Fruit fly (Drosophila melanogaster): ENCODE data around the gene Ip259.

The Ip259 gene

dm6 chr2L:10381890-10382450 is 26.2 kb upstream of the Ip259 start, which contains the start of gene CG5096 (continued):
- peak; percentile 55 for TF ChIP-seq dm (GFP tag; optimal IDR thresholded peaks at IDR 0.05)
- no peak for TF ChIP-seq hth (optimal IDR thresholded peaks at IDR 0.05)
- TF ChIP-seq CG4820 (GFP tag; optimal IDR thresholded peaks at IDR 0.05), result peak; percentile 67
- TF ChIP-seq ind (GFP tag; optimal IDR thresholded peaks at IDR 0.05), result peak; percentile 85
- peak; percentile 78 for TF ChIP-seq org-1 (GFP tag; optimal IDR thresholded peaks at IDR 0.05)
- peak; percentile 73 for TF ChIP-seq CG9437 (GFP tag; optimal IDR thresholded peaks at IDR 0.05)
- peak; percentile 76 for TF ChIP-seq CG1602 (GFP tag; optimal IDR thresholded peaks at IDR 0.05)
- no peak for TF ChIP-seq CG14965 (GFP tag; optimal IDR thresholded peaks at IDR 0.05; ENCODE audit: borderline replicate concordance)
- TF ChIP-seq CG10979 (tag; optimal IDR thresholded peaks at IDR 0.05), result peak; percentile 80
- TF ChIP-seq repo (GFP tag; optimal IDR thresholded peaks at IDR 0.05), result peak; percentile 39
- peak; percentile 82 for TF ChIP-seq CG6683 (GFP tag; optimal IDR thresholded peaks at IDR 0.05)
- TF ChIP-seq CG5953 (GFP tag; IDR thresholded peaks at IDR 0.05), result peak; percentile 82
- peak; percentile 52 for TF ChIP-seq CG10462 (GFP tag; optimal IDR thresholded peaks at IDR 0.05)
- peak; percentile 51 for TF ChIP-seq trh (GFP tag; optimal IDR thresholded peaks at IDR 0.05)
- peak; percentile 87 for TF ChIP-seq gcm (GFP tag; optimal IDR thresholded peaks at IDR 0.05)
- TF ChIP-seq emc (GFP tag; optimal IDR thresholded peaks at IDR 0.05), result peak; percentile 59
- TF ChIP-seq twi (tag; optimal IDR thresholded peaks at IDR 0.05), result peak; percentile 73
- peak; percentile 89 for TF ChIP-seq CG6854 (GFP tag; optimal IDR thresholded peaks at IDR 0.05)
- no peak; the same call in 2 of the 3 replicates for TF ChIP-seq sr (GFP tag; IDR thresholded peaks at IDR 0.05)
- peak; percentile 89 for TF ChIP-seq seq (GFP tag; IDR thresholded peaks at IDR 0.05)
- TF ChIP-seq MBD-R2 (GFP tag; IDR thresholded peaks at IDR 0.05), result peak; percentile 79; the same call in 1 of the 2 replicates
- peak; percentile 72; the same call in 1 of the 2 replicates for TF ChIP-seq CG31224 (GFP tag; IDR thresholded peaks at IDR 0.05)
- TF ChIP-seq CG16863 (GFP tag; optimal IDR thresholded peaks at IDR 0.05), result peak; percentile 71
- TF ChIP-seq tin (GFP tag; optimal IDR thresholded peaks at IDR 0.05), result peak; percentile 67
- peak; percentile 87 for TF ChIP-seq otp (GFP tag; IDR thresholded peaks at IDR 0.05)
- TF ChIP-seq Atf-2 (GFP tag; optimal IDR thresholded peaks at IDR 0.05), result peak; percentile 70
- peak; percentile 72 for TF ChIP-seq en (GFP tag; optimal IDR thresholded peaks at IDR 0.05)
- peak; percentile 95 for TF ChIP-seq Fer1 (GFP tag; optimal IDR thresholded peaks at IDR 0.05)
- TF ChIP-seq CG2120 (GFP tag; optimal IDR thresholded peaks at IDR 0.05), result peak; percentile 96
- peak in 1 of 2 experiments; percentile 78 for TF ChIP-seq eve (GFP tag; optimal IDR thresholded peaks at IDR 0.05)
- peak; percentile 94 for TF ChIP-seq vvl (GFP tag; IDR thresholded peaks at IDR 0.05)
- peak; percentile 68 for TF ChIP-seq tio (GFP tag; optimal IDR thresholded peaks at IDR 0.05)
- TF ChIP-seq CG8290 (GFP tag; optimal IDR thresholded peaks at IDR 0.05), result no peak
- TF ChIP-seq CG8290 (tag; optimal IDR thresholded peaks at IDR 0.05), result peak in 1 of 2 experiments; percentile 92
- TF ChIP-seq slou (GFP tag; optimal IDR thresholded peaks at IDR 0.05), result peak; percentile 10
- TF ChIP-seq CG32772 (GFP tag; IDR thresholded peaks at IDR 0.05), result peak; percentile 79
- peak; percentile 84 for TF ChIP-seq B-H2 (GFP tag; optimal IDR thresholded peaks at IDR 0.05)
- no peak for TF ChIP-seq chinmo (GFP tag; IDR thresholded peaks at IDR 0.05; ENCODE audit: partially characterized antibody)
- peak; percentile 81 for TF ChIP-seq phol (tag; optimal IDR thresholded peaks at IDR 0.05)
- TF ChIP-seq CG6272 (GFP tag; IDR thresholded peaks at IDR 0.05), result peak; percentile 81
- peak; percentile 78 for TF ChIP-seq bab2 (GFP tag; optimal IDR thresholded peaks at IDR 0.05)
- TF ChIP-seq dmrt99B (tag; optimal IDR thresholded peaks at IDR 0.05), result peak; percentile 92
- TF ChIP-seq eyg (GFP tag; optimal IDR thresholded peaks at IDR 0.05), result peak; percentile 69
- peak; percentile 89 for TF ChIP-seq Ptx1 (GFP tag; IDR thresholded peaks at IDR 0.05)
- peak; percentile 94 for TF ChIP-seq CG7839 (tag; optimal IDR thresholded peaks at IDR 0.05)
- TF ChIP-seq Ravus (GFP tag; IDR thresholded peaks at IDR 0.05), result peak; percentile 60
- peak; percentile 55 for TF ChIP-seq chn (GFP tag; optimal IDR thresholded peaks at IDR 0.05)
- peak; percentile 89 for TF ChIP-seq sug (tag; optimal IDR thresholded peaks at IDR 0.05)
- TF ChIP-seq CG9797 (GFP tag; optimal IDR thresholded peaks at IDR 0.05), result no peak
- peak; percentile 75 for TF ChIP-seq CG11696 (GFP tag; IDR thresholded peaks at IDR 0.05)
- peak; percentile 96 for TF ChIP-seq D19A (tag; optimal IDR thresholded peaks at IDR 0.05)
- peak; percentile 90 for TF ChIP-seq CG2712 (tag; optimal IDR thresholded peaks at IDR 0.05)
